Fruit fly (Drosophila melanogaster) whole organism, wandering third instar larva: ENCODE measurements around the gene CG3704.

ENCODE experiments used
- CG32264 ChIP-seq: fragments of 200-800 bp; sonication (Bioruptor generic); optimal IDR thresholded peaks from 2 replicates; lab custom pipeline; 2016; ENCODE audit warnings: missing biosample characterization, missing genetic modification characterization
- Dif ChIP-seq: fragments of 200-275, 200-300 bp; sonication (Bioruptor generic); optimal IDR thresholded peaks from 2 replicates; lab custom pipeline; 2018; ENCODE audit warnings: missing biosample characterization, missing genetic modification characterization; ENCODE audit not compliant: partially characterized antibody
- OdsH ChIP-seq: fragments of 200-800 bp; sonication (Bioruptor generic); optimal IDR thresholded peaks from 2 replicates; lab custom pipeline; 2016; ENCODE audit warnings: missing biosample characterization, mild to moderate bottlenecking, missing genetic modification characterization
- dsf ChIP-seq: sonication (Bioruptor generic); optimal IDR thresholded peaks from 2 replicates; lab custom pipeline; 2016; ENCODE audit warnings: missing biosample characterization, missing genetic modification characterization, borderline replicate concordance
- ey ChIP-seq: fragments of 200-800 bp; sonication (Bioruptor generic); optimal IDR thresholded peaks from 2 replicates; lab custom pipeline; 2016; ENCODE audit warnings: missing biosample characterization, missing genetic modification characterization
- fru ChIP-seq: fragments of 200-800 bp; sonication (Bioruptor generic); optimal IDR thresholded peaks from 3 replicates; lab custom pipeline; 2016; ENCODE audit warnings: missing biosample characterization, mild to moderate bottlenecking, missing genetic modification characterization
- h ChIP-seq: fragments of 200-800 bp; sonication (Bioruptor generic); optimal IDR thresholded peaks from 3 replicates; lab custom pipeline; 2016; ENCODE audit warnings: missing biosample characterization, mild to moderate bottlenecking, missing genetic modification characterization
- lola ChIP-seq: fragments of >200 bp; optimal IDR thresholded peaks from 2 replicates; lab custom pipeline; 2017; ENCODE audit warnings: missing biosample characterization, missing genetic modification characterization
- pan ChIP-seq: fragments of >200 bp; optimal IDR thresholded peaks from 2 replicates; lab custom pipeline; 2017
- rgr ChIP-seq: fragments of 200-800 bp; sonication (Bioruptor generic); optimal IDR thresholded peaks from 3 replicates; lab custom pipeline; 2016; ENCODE audit warnings: missing biosample characterization, mild to moderate bottlenecking, missing genetic modification characterization
- sage ChIP-seq: fragments of 200-800 bp; sonication (Bioruptor generic); optimal IDR thresholded peaks from 2 replicates; lab custom pipeline; 2016; ENCODE audit warnings: missing biosample characterization, mild to moderate bottlenecking, missing genetic modification characterization
- usp ChIP-seq: fragments of >200 bp; optimal IDR thresholded peaks from 2 replicates; lab custom pipeline; 2017; ENCODE audit warnings: missing biosample characterization, missing genetic modification characterization

dm6 chrX:947450-948284 lies 7.1 kb upstream of the CG3704 start, which contains the start of gene CG3699:
- TF ChIP-seq fru (GFP tag; lab: Kevin White, UChicago): peak; percentile 61
- TF ChIP-seq usp (GFP tag; lab: Kevin White, UChicago): no peak
- no peak for TF ChIP-seq Dif (GFP tag; lab: Kevin White, UChicago)
- TF ChIP-seq CG32264 (GFP tag; lab: Kevin White, UChicago): no peak
- TF ChIP-seq lola (GFP tag; lab: Kevin White, UChicago): no peak
- TF ChIP-seq pan (lab: Kevin White, UChicago): no peak
- peak; percentile 40 for TF ChIP-seq ey (GFP tag; lab: Kevin White, UChicago)
- TF ChIP-seq dsf (GFP tag; lab: Kevin White, UChicago): no peak
- TF ChIP-seq h: peak; percentile 27
- peak; percentile 43 for TF ChIP-seq rgr (GFP tag; lab: Kevin White, UChicago)
- TF ChIP-seq OdsH: peak; percentile 53
- TF ChIP-seq sage (GFP tag; lab: Kevin White, UChicago): no peak
